Worm (Caenorhabditis elegans): ENCODE data around the gene D2062.5.
"Not testable (repeated sequence)": the region's sequence is repeated elsewhere in the genome, so short reads cannot be mapped to it uniquely, and the experiment has no call there.

Gene D2062.5

ce11 chrII:2586861-2587554 is 35.6 kb upstream of the D2062.5 start, which contains the start of the genes F33H12.7 and sri-39:
F33H12.7 (minus strand) TSS chrII:2586911.
sri-39 (plus strand) TSS chrII:2587504.
- TF ChIP-seq nhr-179 (tag; optimal IDR thresholded peaks at IDR 0.05) (no peak), cebp-1 (GFP tag; IDR thresholded peaks at IDR 0.05) (peak; percentile 38; the same call in 1 of the 2 replicates), cebp-1 (tag; optimal IDR thresholded peaks at IDR 0.05) (peak; percentile 83), ZK185.1 (tag; optimal IDR thresholded peaks at IDR 0.05; ENCODE audit: poor library complexity, severe bottlenecking) (no peak), atf-7 (tag; optimal IDR thresholded peaks at IDR 0.05) (peak; percentile 94), C06A6.2 (GFP tag; conservative IDR thresholded peaks at IDR 0.05) (no peak), nhr-80 (tag; optimal IDR thresholded peaks at IDR 0.05) (peak; percentile 62), tbx-9 (tag; optimal IDR thresholded peaks at IDR 0.05; ENCODE audit: borderline replicate concordance) (no peak), ztf-3 (GFP tag; optimal IDR thresholded peaks at IDR 0.05) (no peak), hlh-12 (tag; optimal IDR thresholded peaks at IDR 0.05) (no peak), lsl-1 (GFP tag; optimal IDR thresholded peaks at IDR 0.05) (no peak), tlf-1 (GFP tag; optimal IDR thresholded peaks at IDR 0.05) (no peak), ama-1 (optimal IDR thresholded peaks at IDR 0.05) (no peak), ama-1 (GFP tag; optimal IDR thresholded peaks at IDR 0.05) (no peak), sea-2 (GFP tag; IDR thresholded peaks at IDR 0.05) (no peak), ztf-28 (GFP tag; IDR thresholded peaks at IDR 0.05) (no peak), B0336.3 (GFP tag; IDR thresholded peaks at IDR 0.05) (no peak), ztf-18 (tag; optimal IDR thresholded peaks at IDR 0.05) (no peak), bed-1 (GFP tag; IDR thresholded peaks at IDR 0.05) (no peak), F52B5.7 (tag; optimal IDR thresholded peaks at IDR 0.05) (no peak), Y53F4B.3 (GFP tag; IDR thresholded peaks at IDR 0.05) (no peak), ceh-91 (GFP tag; IDR thresholded peaks at IDR 0.05) (no peak), lsy-27 (tag; optimal IDR thresholded peaks at IDR 0.05; ENCODE audit: borderline replicate concordance, insufficient read depth) (no peak), F57C9.4 (tag; optimal IDR thresholded peaks at IDR 0.05) (no peak)

- not testable (repeated sequence) for TF ChIP-seq lin-26 (GFP tag; IDR thresholded peaks at IDR 0.05); F49E8.2 (tag; optimal IDR thresholded peaks at IDR 0.05; ENCODE audit: insufficient read depth); Y67H2A.10 (GFP tag; conservative IDR thresholded peaks at IDR 0.05)
Measured at ce11 chrII:2600176-2600575, 22.4 kb upstream of the D2062.5 start, which contains the start of gene F33H12.1. F33H12.1 (plus strand) TSS chrII:2600476.

ce11 chrII:2600931-2601330 is 21.6 kb upstream of the D2062.5 start:
- no peak for TF ChIP-seq ZK185.1 (tag; optimal IDR thresholded peaks at IDR 0.05; ENCODE audit: poor library complexity, severe bottlenecking)
- TF ChIP-seq mes-4 (tag; optimal IDR thresholded peaks at IDR 0.05), result no peak
- TF ChIP-seq pha-4 (tag; optimal IDR thresholded peaks at IDR 0.05), result no peak
- no peak for TF ChIP-seq nhr-120 (GFP tag; IDR thresholded peaks at IDR 0.05)

- TF ChIP-seq madf-3 (GFP tag; IDR thresholded peaks at IDR 0.05), result no peak
- TF ChIP-seq K12H6.12 (tag; optimal IDR thresholded peaks at IDR 0.05), result no peak
- TF ChIP-seq Y53F4B.3 (GFP tag; IDR thresholded peaks at IDR 0.05), result no peak
- TF ChIP-seq nhr-90 (tag; optimal IDR thresholded peaks at IDR 0.05), result no peak
- no peak for TF ChIP-seq snpc-1.1 (tag; optimal IDR thresholded peaks at IDR 0.05; ENCODE audit: insufficient read depth)
- no peak for TF ChIP-seq sptf-2 (GFP tag; optimal IDR thresholded peaks at IDR 0.05)
- TF ChIP-seq bed-2 (GFP tag; IDR thresholded peaks at IDR 0.05), result no peak
- no peak for TF ChIP-seq ceh-79 (tag; optimal IDR thresholded peaks at IDR 0.05)
- TF ChIP-seq fkh-3 (tag; optimal IDR thresholded peaks at IDR 0.05), result no peak
- no peak for TF ChIP-seq nfya-2 (GFP tag; IDR thresholded peaks at IDR 0.05)
- no peak for TF ChIP-seq F10E7.11 (tag; optimal IDR thresholded peaks at IDR 0.05)
- no peak for TF ChIP-seq madf-10 (tag; optimal IDR thresholded peaks at IDR 0.05)
Measured at ce11 chrII:2605319-2605718, 17.3 kb upstream of the D2062.5 start, which contains the start of gene sri-77. sri-77 (minus strand) TSS chrII:2605419.
